Worm (Caenorhabditis elegans) whole organism, L4 larva: Measurements from ENCODE around the gene Y51H4A.13.

Experiments used
- daf-8 ChIP-seq: fragments of 200-800 bp; sonication (Bioruptor generic); IDR thresholded peaks from 2 replicates; pipeline ENCODE4 v1.3.6; 2022; ENCODE audit warnings: missing genetic modification characterization, missing compliant biosample characterization
- dmd-9 ChIP-seq: fragments of 200-800 bp; sonication (Bioruptor generic); IDR thresholded peaks from 2 replicates; pipeline ENCODE4 v1.3.6; 2022; ENCODE audit warnings: missing genetic modification reagents, missing genetic modification characterization, missing compliant biosample characterization
- egl-27 ChIP-seq: sonication (generic microtip); optimal IDR thresholded peaks from 3 replicates; lab custom pipeline; 2017; ENCODE audit warnings: missing biosample characterization, missing genetic modification reagents, missing genetic modification characterization
- fkh-10 ChIP-seq: fragments of 150-350 bp; optimal IDR thresholded peaks from 2 replicates; lab custom pipeline; 2014; ENCODE audit warnings: missing biosample characterization, missing genetic modification reagents, missing genetic modification characterization
- hlh-30 ChIP-seq: sonication (generic microtip); optimal IDR thresholded peaks from 2 replicates; lab custom pipeline; 2017; ENCODE audit warnings: antibody characterized with exemption, mild to moderate bottlenecking, missing genetic modification characterization, missing compliant biosample characterization; ENCODE audit not compliant: insufficient read depth
- lin-15B ChIP-seq: fragments of 150-350 bp; sonication (generic microtip); optimal IDR thresholded peaks from 3 replicates; lab custom pipeline; 2014; ENCODE audit warnings: missing biosample characterization, missing genetic modification characterization
- lin-39 ChIP-seq: fragments of 150-350 bp; optimal IDR thresholded peaks from 2 replicates; lab custom pipeline; 2014; ENCODE audit warnings: missing biosample characterization, missing genetic modification reagents, missing genetic modification characterization
- lsy-2 ChIP-seq, 2 experiments: fragments of 150-350 bp in 1 of 2; sonication (generic microtip) in 1 of 2; optimal IDR thresholded peaks; 2 replicates each; lab custom pipeline; 2014 to 2017; ENCODE audit warnings: missing biosample characterization in 2 of 2, missing genetic modification characterization in 2 of 2
- nhr-11 ChIP-seq: fragments of 150-350 bp; optimal IDR thresholded peaks from 2 replicates; lab custom pipeline; 2014; ENCODE audit warnings: missing biosample characterization, missing genetic modification characterization
- nhr-237 ChIP-seq: sonication (generic microtip); optimal IDR thresholded peaks from 2 replicates; lab custom pipeline; 2017; ENCODE audit warnings: missing biosample characterization, missing genetic modification characterization
- pha-4 ChIP-seq, 2 experiments: fragments of 150-350 bp in 1 of 2; fragments of 200-800 bp in 1 of 2; sonication (Bioruptor generic) in 1 of 2; IDR thresholded peaks in 1 of 2; optimal IDR thresholded peaks in 1 of 2; 2 replicates each; pipeline versions ENCODE4 v1.3.6 to Lab custom; 2014 to 2022; ENCODE audit warnings: missing genetic modification characterization in 2 of 2, missing genetic modification reagents in 2 of 2, missing biosample characterization in 1 of 2, missing compliant biosample characterization in 1 of 2
- pqm-1 ChIP-seq: sonication (generic microtip); optimal IDR thresholded peaks from 2 replicates; lab custom pipeline; 2017; ENCODE audit warnings: missing biosample characterization, missing genetic modification characterization
- unc-62 ChIP-seq, 3 experiments: fragments of 150-350 bp in 1 of 3; sonication (generic microtip); optimal IDR thresholded peaks in 2 of 3; peaks in 1 of 3; 1 replicate in 1 of 3; 2 replicates in 2 of 3; lab custom pipeline; 2014 to 2017; ENCODE audit warnings: missing biosample characterization in 3 of 3, missing genetic modification characterization in 3 of 3, missing genetic modification reagents in 3 of 3, missing genotype in 1 of 3

DNA sequence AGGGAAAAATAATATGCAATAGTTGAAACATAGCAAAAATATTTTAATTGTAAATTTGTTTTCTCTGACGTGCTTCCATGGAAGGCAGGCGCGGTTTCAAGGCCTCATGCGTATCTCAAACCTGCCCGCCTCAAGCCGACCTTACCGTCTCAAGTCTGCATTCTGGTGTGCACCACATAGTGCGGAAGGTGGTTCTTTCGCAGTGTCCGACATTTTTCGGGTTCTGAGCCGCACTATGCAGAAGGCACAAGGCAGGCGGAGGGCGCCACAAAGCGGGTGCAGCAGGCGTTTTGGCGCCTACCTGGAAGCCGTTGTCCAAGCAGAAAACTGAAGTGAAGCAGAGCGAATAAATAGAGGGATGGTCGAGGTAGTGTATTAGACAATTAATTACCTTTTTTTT lies 23.7 kb downstream of the Y51H4A.13 start:
- no peak for TF ChIP-seq lsy-2 (tag; optimal IDR thresholded peaks at IDR 0.05; lab: Kevin White, UChicago)
- TF ChIP-seq nhr-237 (tag; lab: Kevin White, UChicago): no peak
- TF ChIP-seq unc-62 (GFP tag; optimal IDR thresholded peaks at IDR 0.05 in 1 of 2; lab: Kevin White, UChicago): no peak
- TF ChIP-seq unc-62 (tag; optimal IDR thresholded peaks at IDR 0.05; lab: Kevin White, UChicago): no peak
- no peak for TF ChIP-seq pha-4 (GFP tag; IDR thresholded peaks at IDR 0.05; lab: Robert Waterston, UW)
- TF ChIP-seq pha-4 (tag; optimal IDR thresholded peaks at IDR 0.05; lab: Kevin White, UChicago): no peak
- TF ChIP-seq hlh-30: no peak
- no peak for TF ChIP-seq nhr-11 (tag; lab: Kevin White, UChicago)
- no peak for TF ChIP-seq pqm-1 (tag; lab: Kevin White, UChicago)
- no peak for TF ChIP-seq egl-27 (tag; lab: Kevin White, UChicago)
- TF ChIP-seq lin-39 (tag; lab: Kevin White, UChicago): no peak
- TF ChIP-seq dmd-9: no peak
- no peak for TF ChIP-seq fkh-10 (GFP tag; lab: Kevin White, UChicago)
- no peak for TF ChIP-seq lin-15B (tag; lab: Kevin White, UChicago)
- no peak for TF ChIP-seq daf-8 (GFP tag; lab: Robert Waterston, UW)
